Worm (Caenorhabditis elegans) whole organism, young adult: ENCODE measurements around the gene F36H1.12.

Experiments
- F23B12.7 ChIP-seq: sonication (generic microtip); optimal IDR thresholded peaks from 2 replicates; lab custom pipeline; 2017; ENCODE audit warnings: missing genetic modification characterization, mild to moderate bottlenecking, missing compliant biosample characterization, antibody characterized with exemption, moderate library complexity; ENCODE audit not compliant: insufficient read depth
- F33H1.4 ChIP-seq: fragments of 200-800 bp; sonication (Bioruptor generic); IDR thresholded peaks from 2 replicates; pipeline ENCODE4 v1.3.6; 2022; ENCODE audit warnings: missing genetic modification reagents, missing genetic modification characterization, missing compliant biosample characterization
- F49E8.2 ChIP-seq: sonication (generic microtip); optimal IDR thresholded peaks from 3 replicates; lab custom pipeline; 2017; ENCODE audit warnings: missing genetic modification characterization, mild to moderate bottlenecking, missing compliant biosample characterization, antibody characterized with exemption, moderate library complexity; ENCODE audit not compliant: insufficient read depth
- Y53F4B.3 ChIP-seq: fragments of 200-800 bp; sonication (Bioruptor generic); IDR thresholded peaks from 2 replicates; pipeline ENCODE4 v1.3.6; 2022; ENCODE audit warnings: missing genetic modification reagents, missing genetic modification characterization, missing compliant biosample characterization
- aptf-2 ChIP-seq: fragments of 200-800 bp; sonication (Bioruptor generic); conservative IDR thresholded peaks from 2 replicates; pipeline ENCODE4 v1.3.6; 2022; ENCODE audit warnings: missing genetic modification reagents, missing genetic modification characterization, missing compliant biosample characterization
- ceh-100 ChIP-seq: fragments of 200-800 bp; sonication (Bioruptor generic); IDR thresholded peaks from 2 replicates; pipeline ENCODE4 v1.3.6; 2022; ENCODE audit warnings: missing genetic modification reagents, missing genetic modification characterization, missing compliant biosample characterization
- die-1 ChIP-seq: sonication (generic microtip); optimal IDR thresholded peaks from 2 replicates; lab custom pipeline; 2016; ENCODE audit warnings: missing genotype, mild to moderate bottlenecking, missing genetic modification characterization, missing compliant biosample characterization
- fkh-3 ChIP-seq: sonication (generic microtip); optimal IDR thresholded peaks from 2 replicates; lab custom pipeline; 2016; ENCODE audit warnings: mild to moderate bottlenecking, missing genetic modification characterization, missing compliant biosample characterization
- madf-8 ChIP-seq: fragments of 200-800 bp; sonication (Bioruptor generic); conservative IDR thresholded peaks from 2 replicates; pipeline ENCODE4 v1.3.6; 2022; ENCODE audit warnings: missing genetic modification reagents, missing genetic modification characterization, missing compliant biosample characterization
- mxl-1 ChIP-seq: sonication (generic microtip); optimal IDR thresholded peaks from 2 replicates; lab custom pipeline; 2016; ENCODE audit warnings: missing genetic modification characterization, missing compliant biosample characterization
- nfya-1 ChIP-seq: sonication (generic microtip); optimal IDR thresholded peaks from 2 replicates; lab custom pipeline; 2017; ENCODE audit warnings: antibody characterized with exemption, missing compliant biosample characterization, missing genetic modification characterization, borderline replicate concordance; ENCODE audit not compliant: insufficient read depth
- pha-4 ChIP-seq: fragments of 150-350 bp; sonication (generic microtip); optimal IDR thresholded peaks from 2 replicates; lab custom pipeline; 2014; ENCODE audit warnings: missing biosample characterization, missing genetic modification reagents, missing genetic modification characterization
- rec-8 ChIP-seq, 2 experiments: sonication (generic microtip); optimal IDR thresholded peaks; 2 replicates each; lab custom pipeline; 2016; ENCODE audit warnings: mild to moderate bottlenecking in 2 of 2, missing genetic modification characterization in 2 of 2, missing genetic modification reagents in 2 of 2, missing genotype in 2 of 2, missing biosample characterization in 1 of 2, missing compliant biosample characterization in 1 of 2, moderate library complexity in 1 of 2
- snpc-3.4 ChIP-seq: sonication (generic microtip); optimal IDR thresholded peaks from 2 replicates; lab custom pipeline; 2017; ENCODE audit warnings: missing genetic modification characterization, mild to moderate bottlenecking, missing compliant biosample characterization, antibody characterized with exemption, moderate library complexity, missing genotype, missing genetic modification reagents

DNA sequence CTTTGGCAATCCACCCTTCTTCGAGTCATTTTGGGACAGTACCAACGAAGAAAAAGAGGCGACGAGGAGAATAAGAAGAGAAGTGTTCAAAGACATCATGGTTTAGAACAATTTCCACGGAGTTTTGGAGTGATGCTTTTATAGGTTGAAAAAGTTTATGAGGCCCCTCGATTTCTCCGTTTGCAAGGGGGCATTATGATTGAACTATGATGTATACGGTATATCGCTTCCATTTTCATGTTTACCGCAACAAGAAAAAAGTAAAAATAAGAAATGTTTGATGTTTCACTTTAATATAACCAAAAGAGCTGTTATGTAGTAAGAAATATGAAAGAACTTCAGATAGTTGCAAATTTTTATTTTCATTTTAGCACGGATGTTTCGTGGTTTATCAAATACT lies 47.9 kb upstream of the F36H1.12 start, which contains the start of gene srlf-18:
- TF ChIP-seq aptf-2 (GFP tag; lab: Robert Waterston, UW) (no peak), pha-4 (tag; lab: Kevin White, UChicago) (no peak), ceh-100 (GFP tag; lab: Robert Waterston, UW) (no peak), F23B12.7 (tag; lab: Kevin White, UChicago) (no peak), F33H1.4 (GFP tag; lab: Robert Waterston, UW) (no peak), madf-8 (GFP tag; lab: Robert Waterston, UW) (no peak), mxl-1 (no peak), fkh-3 (no peak), F49E8.2 (no peak), rec-8 (tag; optimal IDR thresholded peaks at IDR 0.05; lab: Kevin White, UChicago) (no peak), die-1 (tag; lab: Kevin White, UChicago) (no peak), snpc-3.4 (tag; lab: Kevin White, UChicago) (no peak), nfya-1 (tag; lab: Kevin White, UChicago) (no peak), Y53F4B.3 (GFP tag; lab: Robert Waterston, UW) (no peak)
